Fruit fly (Drosophila melanogaster) whole organism, wandering third instar larva: ENCODE measurements around the gene CG5805.

ENCODE experiments used
- Abd-B ChIP-seq: fragments of >200 bp; optimal IDR thresholded peaks from 2 replicates; lab custom pipeline; 2017; ENCODE audit warnings: missing biosample characterization, missing genetic modification characterization
- CG32264 ChIP-seq: fragments of 200-800 bp; sonication (Bioruptor generic); optimal IDR thresholded peaks from 2 replicates; lab custom pipeline; 2016; ENCODE audit warnings: missing biosample characterization, missing genetic modification characterization
- CG9705 ChIP-seq: fragments of 200-800 bp; sonication (Bioruptor generic); optimal IDR thresholded peaks from 2 replicates; lab custom pipeline; 2018; ENCODE audit warnings: missing biosample characterization, mild to moderate bottlenecking, missing genetic modification characterization
- CrebA ChIP-seq: fragments of 200-800 bp; sonication (Bioruptor generic); optimal IDR thresholded peaks from 2 replicates; lab custom pipeline; 2016; ENCODE audit warnings: missing biosample characterization, mild to moderate bottlenecking, missing genetic modification characterization, borderline replicate concordance
- Dfd ChIP-seq: fragments of >200 bp; optimal IDR thresholded peaks from 2 replicates; lab custom pipeline; 2017; ENCODE audit warnings: missing biosample characterization, missing genetic modification characterization
- Dif ChIP-seq: fragments of 200-275, 200-300 bp; sonication (Bioruptor generic); optimal IDR thresholded peaks from 2 replicates; lab custom pipeline; 2018; ENCODE audit warnings: missing biosample characterization, missing genetic modification characterization; ENCODE audit not compliant: partially characterized antibody
- GATAd ChIP-seq: sonication (Bioruptor generic); optimal IDR thresholded peaks from 2 replicates; lab custom pipeline; 2016; ENCODE audit warnings: missing biosample characterization, missing genetic modification characterization
- HLH106 ChIP-seq: fragments of 200-800 bp; optimal IDR thresholded peaks from 3 replicates; lab custom pipeline; 2019; ENCODE audit warnings: missing biosample characterization, mild to moderate bottlenecking, missing genetic modification characterization, moderate library complexity
- Hnf4 ChIP-seq: fragments of 200-800 bp; sonication (Bioruptor generic); optimal IDR thresholded peaks from 2 replicates; lab custom pipeline; 2016; ENCODE audit warnings: missing biosample characterization, mild to moderate bottlenecking, missing genetic modification characterization
- Hr78 ChIP-seq: fragments of >200 bp; optimal IDR thresholded peaks from 2 replicates; lab custom pipeline; 2017; ENCODE audit warnings: missing biosample characterization, missing genetic modification characterization
- Hr83 ChIP-seq: fragments of 200-300 bp; sonication (Bioruptor generic); optimal IDR thresholded peaks from 2 replicates; lab custom pipeline; 2016; ENCODE audit warnings: missing biosample characterization, mild to moderate bottlenecking, missing genetic modification characterization, moderate library complexity; ENCODE audit not compliant: poor library complexity, severe bottlenecking
- Jra ChIP-seq: sonication (Bioruptor generic); optimal IDR thresholded peaks from 2 replicates; lab custom pipeline; 2016; ENCODE audit warnings: missing biosample characterization, missing genetic modification characterization
- Mio ChIP-seq: sonication (Bioruptor generic); optimal IDR thresholded peaks from 2 replicates; lab custom pipeline; 2016; ENCODE audit warnings: missing biosample characterization, missing genetic modification characterization
- Myc ChIP-seq: fragments of >200 bp; optimal IDR thresholded peaks from 2 replicates; lab custom pipeline; 2017
- N ChIP-seq: fragments of >200 bp; optimal IDR thresholded peaks from 2 replicates; lab custom pipeline; 2018; ENCODE audit warnings: missing biosample characterization, missing external identifiers, missing genetic modification characterization
- OdsH ChIP-seq: fragments of 200-800 bp; sonication (Bioruptor generic); optimal IDR thresholded peaks from 2 replicates; lab custom pipeline; 2016; ENCODE audit warnings: missing biosample characterization, mild to moderate bottlenecking, missing genetic modification characterization
- Rel ChIP-seq, 2 experiments: fragments of 200-800 bp; sonication (Bioruptor generic) in 1 of 2; optimal IDR thresholded peaks; 2 replicates in 1 of 2; 3 replicates in 1 of 2; lab custom pipeline; 2016 to 2019; ENCODE audit warnings: mild to moderate bottlenecking in 2 of 2, missing biosample characterization in 2 of 2, missing genetic modification characterization in 2 of 2, moderate library complexity in 1 of 2
- Sp1 ChIP-seq: fragments of 200-800 bp; sonication (Bioruptor generic); optimal IDR thresholded peaks from 3 replicates; lab custom pipeline; 2019; ENCODE audit warnings: missing biosample characterization, mild to moderate bottlenecking, missing genetic modification characterization, moderate library complexity
- Vsx2 ChIP-seq: fragments of 200-300, 225-300 bp; sonication (Bioruptor generic); optimal IDR thresholded peaks from 2 replicates; lab custom pipeline; 2018; ENCODE audit warnings: missing biosample characterization, missing genetic modification characterization; ENCODE audit not compliant: partially characterized antibody
- br ChIP-seq: fragments of 200-800 bp; sonication (Bioruptor generic); optimal IDR thresholded peaks from 2 replicates; lab custom pipeline; 2016; ENCODE audit warnings: missing biosample characterization, missing genetic modification characterization
- brk ChIP-seq: fragments of 200-800 bp; sonication (Bioruptor generic); optimal IDR thresholded peaks from 2 replicates; lab custom pipeline; 2016; ENCODE audit warnings: missing biosample characterization, mild to moderate bottlenecking, missing genetic modification characterization
- dl ChIP-seq, 2 experiments: fragments of 175-275, 200-275 bp in 1 of 2; fragments of 200-275 bp in 1 of 2; sonication (Bioruptor generic); optimal IDR thresholded peaks; lab custom pipeline; 2018; ENCODE audit warnings: mild to moderate bottlenecking in 2 of 2, missing biosample characterization in 2 of 2, missing genetic modification characterization in 2 of 2, moderate library complexity in 2 of 2; ENCODE audit not compliant: partially characterized antibody in 2 of 2, insufficient read depth in 1 of 2
- dmrt93B ChIP-seq: fragments of 200-800 bp; sonication (Bioruptor generic); optimal IDR thresholded peaks from 2 replicates; lab custom pipeline; 2018; ENCODE audit warnings: missing biosample characterization, mild to moderate bottlenecking, missing genetic modification characterization
- dsf ChIP-seq: sonication (Bioruptor generic); optimal IDR thresholded peaks from 2 replicates; lab custom pipeline; 2016; ENCODE audit warnings: missing biosample characterization, missing genetic modification characterization, borderline replicate concordance
- ey ChIP-seq: fragments of 200-800 bp; sonication (Bioruptor generic); optimal IDR thresholded peaks from 2 replicates; lab custom pipeline; 2016; ENCODE audit warnings: missing biosample characterization, missing genetic modification characterization
- foxo ChIP-seq, 2 experiments: fragments of 200-800 bp; sonication (Bioruptor generic); optimal IDR thresholded peaks; 2 replicates in 1 of 2; 3 replicates in 1 of 2; lab custom pipeline; 2016 to 2017; ENCODE audit warnings: missing biosample characterization in 2 of 2, missing genetic modification characterization in 2 of 2
- fru ChIP-seq: fragments of 200-800 bp; sonication (Bioruptor generic); optimal IDR thresholded peaks from 3 replicates; lab custom pipeline; 2016; ENCODE audit warnings: missing biosample characterization, mild to moderate bottlenecking, missing genetic modification characterization
- h ChIP-seq: fragments of 200-800 bp; sonication (Bioruptor generic); optimal IDR thresholded peaks from 3 replicates; lab custom pipeline; 2016; ENCODE audit warnings: missing biosample characterization, mild to moderate bottlenecking, missing genetic modification characterization
- jim ChIP-seq: fragments of 175-275, 200-325 bp; sonication (Bioruptor generic); optimal IDR thresholded peaks from 2 replicates; lab custom pipeline; 2016; ENCODE audit warnings: missing biosample characterization, mild to moderate bottlenecking, missing genetic modification characterization
- lola ChIP-seq: fragments of >200 bp; optimal IDR thresholded peaks from 2 replicates; lab custom pipeline; 2017; ENCODE audit warnings: missing biosample characterization, missing genetic modification characterization
- pan ChIP-seq: fragments of >200 bp; optimal IDR thresholded peaks from 2 replicates; lab custom pipeline; 2017
- psq ChIP-seq: fragments of 200-800 bp; sonication (Bioruptor generic); optimal IDR thresholded peaks from 3 replicates; lab custom pipeline; 2017; ENCODE audit warnings: missing biosample characterization, mild to moderate bottlenecking, missing genetic modification characterization, moderate library complexity
- rgr ChIP-seq: fragments of 200-800 bp; sonication (Bioruptor generic); optimal IDR thresholded peaks from 3 replicates; lab custom pipeline; 2016; ENCODE audit warnings: missing biosample characterization, mild to moderate bottlenecking, missing genetic modification characterization
- sage ChIP-seq: fragments of 200-800 bp; sonication (Bioruptor generic); optimal IDR thresholded peaks from 2 replicates; lab custom pipeline; 2016; ENCODE audit warnings: missing biosample characterization, mild to moderate bottlenecking, missing genetic modification characterization
- sv ChIP-seq: fragments of 200-800 bp; sonication (Bioruptor generic); optimal IDR thresholded peaks from 3 replicates; lab custom pipeline; 2016; ENCODE audit warnings: missing biosample characterization, missing genetic modification characterization
- tai ChIP-seq: sonication (Bioruptor generic); optimal IDR thresholded peaks from 2 replicates; lab custom pipeline; 2016; ENCODE audit warnings: missing biosample characterization, missing genetic modification characterization
- usp ChIP-seq: fragments of >200 bp; optimal IDR thresholded peaks from 2 replicates; lab custom pipeline; 2017; ENCODE audit warnings: missing biosample characterization, missing genetic modification characterization
- woc ChIP-seq: sonication (Bioruptor generic); optimal IDR thresholded peaks from 2 replicates; lab custom pipeline; 2016; ENCODE audit warnings: missing biosample characterization, mild to moderate bottlenecking, missing genetic modification characterization

The CG5805 gene

dm6 chr3R:24787042-24787565 lies at the start of gene CG5805:
TSS of gene CG5805 (minus strand) at chr3R:24787421.
- TF ChIP-seq Abd-B (GFP tag; lab: Kevin White, UChicago) = no peak
- no peak for TF ChIP-seq N (GFP tag; lab: Kevin White, UChicago)
- TF ChIP-seq dmrt93B (GFP tag; lab: Kevin White, UChicago) = peak; percentile 90
- TF ChIP-seq CG32264 (GFP tag; lab: Kevin White, UChicago) = peak; percentile 27
- TF ChIP-seq foxo (GFP tag; optimal IDR thresholded peaks at IDR 0.05; lab: Kevin White, UChicago) = peak in 1 of 2 experiments; percentile 47
- TF ChIP-seq Vsx2 (GFP tag; lab: Kevin White, UChicago) = no peak
- no peak for TF ChIP-seq GATAd (GFP tag; lab: Kevin White, UChicago)
- TF ChIP-seq Dfd (GFP tag; lab: Kevin White, UChicago) = no peak
- TF ChIP-seq h (GFP tag; lab: Kevin White, UChicago) = peak; percentile 71
- no peak for TF ChIP-seq Rel (GFP tag; optimal IDR thresholded peaks at IDR 0.05; lab: Kevin White, UChicago)
- peak; percentile 5 for TF ChIP-seq Rel (tag; optimal IDR thresholded peaks at IDR 0.05; lab: Kevin White, UChicago)
- no peak for TF ChIP-seq lola (GFP tag; lab: Kevin White, UChicago)
- TF ChIP-seq Myc = no peak
- TF ChIP-seq usp (GFP tag; lab: Kevin White, UChicago) = no peak
- no peak for TF ChIP-seq Hnf4
- no peak for TF ChIP-seq brk (GFP tag; lab: Kevin White, UChicago)
- TF ChIP-seq Hr83 (GFP tag; lab: Kevin White, UChicago) = peak; percentile 34
- peak; percentile 47 for TF ChIP-seq fru (GFP tag; lab: Kevin White, UChicago)
- peak; percentile 67 for TF ChIP-seq Sp1
- no peak for TF ChIP-seq dsf (GFP tag; lab: Kevin White, UChicago)
- TF ChIP-seq CrebA (GFP tag; lab: Kevin White, UChicago) = no peak
- TF ChIP-seq woc (GFP tag; lab: Kevin White, UChicago) = no peak
- TF ChIP-seq tai = no peak
- TF ChIP-seq HLH106 (tag; lab: Kevin White, UChicago) = peak; percentile 66
- TF ChIP-seq CG9705 (GFP tag; lab: Kevin White, UChicago) = peak; percentile 79
- TF ChIP-seq sage (GFP tag; lab: Kevin White, UChicago) = peak; percentile 45
- no peak for TF ChIP-seq pan (lab: Kevin White, UChicago)
- peak; percentile 57 for TF ChIP-seq psq (GFP tag; lab: Kevin White, UChicago)
- TF ChIP-seq Jra = no peak
- peak; percentile 76 for TF ChIP-seq sv (GFP tag; lab: Kevin White, UChicago)
- TF ChIP-seq ey (GFP tag; lab: Kevin White, UChicago) = peak; percentile 28
- no peak for TF ChIP-seq Hr78 (GFP tag; lab: Kevin White, UChicago)
- TF ChIP-seq Dif (GFP tag; lab: Kevin White, UChicago) = no peak
- TF ChIP-seq OdsH (GFP tag; lab: Kevin White, UChicago) = peak; percentile 54
- TF ChIP-seq jim (GFP tag; lab: Kevin White, UChicago) = no peak
- TF ChIP-seq br (GFP tag; lab: Kevin White, UChicago) = peak; percentile 49
- no peak for TF ChIP-seq Mio (GFP tag; lab: Kevin White, UChicago)
- peak; percentile 87 for TF ChIP-seq rgr (GFP tag; lab: Kevin White, UChicago)
- no peak for TF ChIP-seq dl (GFP tag; optimal IDR thresholded peaks at IDR 0.05; lab: Kevin White, UChicago; ENCODE audit: insufficient read depth in 1 of 2, partially characterized antibody in 2 of 2)

- TF ChIP-seq dsf (GFP tag; lab: Kevin White, UChicago) (no peak), h (GFP tag; lab: Kevin White, UChicago) (no peak), brk (GFP tag; lab: Kevin White, UChicago) (no peak), br (GFP tag; lab: Kevin White, UChicago) (no peak), usp (GFP tag; lab: Kevin White, UChicago) (no peak), sage (GFP tag; lab: Kevin White, UChicago) (no peak), tai (no peak), Vsx2 (GFP tag; lab: Kevin White, UChicago) (no peak), woc (GFP tag; lab: Kevin White, UChicago) (no peak)
Observed at dm6 chr3R:24833652-24834051, 46.4 kb upstream of the CG5805 start, which contains the start of gene sosie. TSS of gene sosie (plus strand) at chr3R:24833952.
